Worm (Caenorhabditis elegans): ENCODE measurements around the gene T12B3.3.

DNA sequence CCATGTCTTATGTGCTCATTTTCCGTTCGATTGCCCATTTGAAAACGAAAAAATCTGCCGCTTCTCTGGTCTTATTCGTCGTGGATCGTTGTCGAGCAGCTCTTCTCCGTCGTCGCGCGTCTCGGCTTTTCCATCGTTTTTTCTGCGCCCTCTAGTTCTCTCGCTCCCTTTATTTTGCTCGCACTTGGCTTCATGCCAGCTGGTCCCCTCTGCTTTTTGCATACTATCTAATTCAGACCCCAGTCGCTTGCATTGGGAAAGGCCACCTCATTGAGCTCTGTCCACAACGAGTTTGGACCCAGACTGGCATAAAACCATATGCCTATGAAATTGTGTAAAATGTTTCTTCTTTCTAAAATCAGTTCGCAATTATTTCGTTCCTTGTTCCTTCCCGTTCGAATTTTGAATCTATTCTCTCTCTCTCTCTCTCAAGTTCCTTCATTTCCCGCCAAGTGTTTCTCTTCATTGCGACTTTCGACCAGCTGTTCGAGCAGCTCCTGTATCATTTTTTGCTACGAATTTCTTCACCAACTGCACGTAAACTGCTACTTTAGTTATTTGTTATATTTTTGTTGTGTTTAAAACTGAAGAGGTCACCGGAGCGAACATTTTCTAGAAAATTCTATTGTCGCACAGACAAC, 15.3 kb downstream of the T12B3.3 start:
- TF ChIP-seq lin-13 (tag; optimal IDR thresholded peaks at IDR 0.05): no peak
- no peak for TF ChIP-seq sptf-1 (tag; optimal IDR thresholded peaks at IDR 0.05)
- TF ChIP-seq nhr-76 (tag; optimal IDR thresholded peaks at IDR 0.05): no peak
- no peak for TF ChIP-seq ztf-11 (tag; optimal IDR thresholded peaks at IDR 0.05)
- TF ChIP-seq lsy-2 (tag; optimal IDR thresholded peaks at IDR 0.05): no peak
- TF ChIP-seq mep-1 (tag; optimal IDR thresholded peaks at IDR 0.05): no peak

All from whole organism, mixed stage, embryonic.